Worm (Caenorhabditis elegans) whole organism, L4 larva: ENCODE data around the gene ugt-60.

Experiments used
- aha-1 ChIP-seq: fragments of 150-350 bp; peaks from one replicate; lab custom pipeline; 2014; ENCODE audit warnings: missing biosample characterization, missing genetic modification characterization
- daf-12 ChIP-seq: fragments of 150-350 bp; optimal IDR thresholded peaks from 2 replicates; lab custom pipeline; 2014; ENCODE audit warnings: missing biosample characterization, missing genetic modification reagents, missing genetic modification characterization
- nhr-41 ChIP-seq: fragments of 200-800 bp; sonication (Bioruptor generic); IDR thresholded peaks from 2 replicates; pipeline ENCODE4 v1.3.6; 2022; ENCODE audit warnings: missing genetic modification reagents, missing genetic modification characterization, missing compliant biosample characterization
- pha-4 ChIP-seq, 2 experiments: fragments of 150-350 bp in 1 of 2; fragments of 200-800 bp in 1 of 2; sonication (Bioruptor generic) in 1 of 2; IDR thresholded peaks in 1 of 2; optimal IDR thresholded peaks in 1 of 2; 2 replicates each; pipeline versions ENCODE4 v1.3.6 to Lab custom; 2014 to 2022; ENCODE audit warnings: missing genetic modification characterization in 2 of 2, missing genetic modification reagents in 2 of 2, missing biosample characterization in 1 of 2, missing compliant biosample characterization in 1 of 2
- tag-97 ChIP-seq: fragments of 200-800 bp; sonication (Bioruptor generic); IDR thresholded peaks from 2 replicates; pipeline ENCODE4 v1.3.6; 2022; ENCODE audit warnings: missing genetic modification characterization, missing compliant biosample characterization

DNA sequence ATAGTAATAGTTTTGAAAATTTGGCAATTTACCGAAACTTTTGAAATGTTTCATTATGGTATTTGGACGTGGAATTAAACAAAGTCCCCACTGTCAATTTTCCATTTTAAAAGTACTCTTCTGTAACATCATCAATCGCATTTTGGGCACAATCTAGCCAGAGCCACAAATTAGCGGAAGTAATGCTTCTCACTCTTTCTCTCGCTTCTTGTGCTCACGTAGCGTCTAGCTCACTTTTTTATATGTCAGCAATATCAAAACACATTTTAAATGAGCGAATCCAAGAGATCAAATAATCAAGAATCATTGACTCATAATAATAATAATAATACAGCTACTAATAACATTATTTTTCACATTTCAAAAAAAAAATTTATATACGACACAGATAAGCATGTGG is 14.9 kb downstream of the ugt-60 start:
- TF ChIP-seq tag-97 (GFP tag; lab: Robert Waterston, UW) (no peak), pha-4 (GFP tag; IDR thresholded peaks at IDR 0.05; lab: Robert Waterston, UW) (no peak), pha-4 (tag; optimal IDR thresholded peaks at IDR 0.05; lab: Kevin White, UChicago) (no peak), aha-1 (tag; lab: Kevin White, UChicago) (no peak), nhr-41 (no peak), daf-12 (tag; lab: Kevin White, UChicago) (no peak)
